Fruit fly (Drosophila melanogaster): ENCODE results near the gene Or10a.
A peak's percentile ranks its signal among the peaks of the same experiment; 100 is the strongest.

Or10a gene

dm6 chrX:11458912-11459836 lies 42.0 kb upstream of the Or10a start, which contains the start of gene CG43155 (continued):
- TF ChIP-seq NfI (GFP tag; optimal IDR thresholded peaks at IDR 0.05), result no peak
- TF ChIP-seq insv (GFP tag; optimal IDR thresholded peaks at IDR 0.05), result no peak
- 0 out of 3 replicates have a peak, but pooled peaks have one; percentile 20 for TF ChIP-seq CG34422 (GFP tag; IDR thresholded peaks at IDR 0.05)
- peak; percentile 20 for TF ChIP-seq pzg (GFP tag; optimal IDR thresholded peaks at IDR 0.05)
- no peak for TF ChIP-seq CG2889 (GFP tag; IDR thresholded peaks at IDR 0.05)
- no peak for TF ChIP-seq run (tag; optimal IDR thresholded peaks at IDR 0.05)
- no peak for TF ChIP-seq hb (GFP tag; IDR thresholded peaks at IDR 0.05; ENCODE audit: partially characterized antibody)
- TF ChIP-seq CG13287 (GFP tag; IDR thresholded peaks at IDR 0.05; ENCODE audit: partially characterized antibody), result peak; percentile 42; the same call in 1 of the 2 replicates

DNA sequence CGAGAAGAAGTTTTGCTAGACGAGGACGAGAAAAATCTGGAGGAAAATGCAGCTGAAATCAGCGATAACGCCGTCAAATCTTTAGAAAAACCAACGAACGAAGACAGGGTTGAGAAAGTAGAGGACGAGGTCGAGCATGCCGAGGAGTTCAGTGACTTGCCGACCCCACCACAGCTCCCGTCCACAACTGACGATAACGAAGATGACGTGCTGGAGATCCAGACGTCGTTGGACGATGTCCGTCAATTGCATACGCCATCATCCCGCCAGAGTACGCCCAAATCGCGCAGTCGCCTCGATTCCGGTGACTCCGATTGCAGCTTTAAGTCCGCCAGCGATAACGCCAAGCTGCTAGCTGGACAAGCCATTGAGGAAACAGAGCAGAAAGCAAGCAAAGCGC lies 39.9 kb upstream of the Or10a start:
- TF ChIP-seq sob (GFP tag; IDR thresholded peaks at IDR 0.05) (no peak), CG17568 (GFP tag; optimal IDR thresholded peaks at IDR 0.05) (no peak), CG8290 (GFP tag; optimal IDR thresholded peaks at IDR 0.05) (no peak), CG8290 (tag; optimal IDR thresholded peaks at IDR 0.05) (no peak), CG8944 (GFP tag; optimal IDR thresholded peaks at IDR 0.05) (no peak), CG6272 (GFP tag; IDR thresholded peaks at IDR 0.05) (no peak), h (optimal IDR thresholded peaks at IDR 0.05) (no peak), Taf1 (GFP tag; IDR thresholded peaks at IDR 0.05) (no peak)

DNA sequence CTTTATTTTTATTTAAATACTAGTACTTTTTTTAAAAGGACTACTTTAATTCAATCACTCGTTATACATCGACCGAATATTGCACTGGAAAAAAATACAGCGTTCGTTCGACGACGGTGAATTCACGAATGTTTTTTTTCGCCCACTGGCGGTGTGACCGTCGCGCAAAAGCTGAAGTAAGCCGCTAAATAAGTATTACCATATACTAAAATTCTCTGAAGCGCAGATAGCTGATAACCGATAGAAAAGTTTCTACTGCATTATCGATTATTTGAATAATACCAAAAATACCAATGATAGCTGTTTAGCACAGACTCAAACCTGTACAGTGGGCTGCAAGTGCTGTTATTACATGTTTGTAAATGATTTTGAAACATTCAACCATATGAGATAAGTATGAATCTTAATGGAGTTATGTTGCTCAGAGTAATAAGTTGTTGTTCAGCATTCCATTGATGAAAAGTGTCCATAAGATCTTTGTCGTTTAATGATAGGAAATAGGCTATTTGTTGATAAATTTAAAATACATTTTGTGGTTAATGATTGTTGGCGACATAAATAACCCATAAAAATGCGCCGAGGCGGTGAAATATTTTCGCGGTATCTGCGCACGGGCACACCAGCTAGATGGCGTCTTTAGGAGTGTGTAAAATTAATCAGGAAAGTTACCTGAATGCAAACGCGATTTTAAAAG lies 37.1 kb upstream of the Or10a start, which contains the start of the genes Evi5 and HP5:
Gene Evi5 (minus strand): TSS at position 198 of the 694 bp plus-strand sequence.
Gene HP5 (plus strand): TSS at position 598 of the 694 bp plus-strand sequence.
- TF ChIP-seq bcd (GFP tag; optimal IDR thresholded peaks at IDR 0.05), result peak; percentile 44
- no peak for TF ChIP-seq pfk (GFP tag; optimal IDR thresholded peaks at IDR 0.05)
- peak; percentile 27 for TF ChIP-seq slp2 (GFP tag; optimal IDR thresholded peaks at IDR 0.05)
- peak; percentile 6 for TF ChIP-seq luna (GFP tag; optimal IDR thresholded peaks at IDR 0.05)
- TF ChIP-seq Tbp (GFP tag; optimal IDR thresholded peaks at IDR 0.05), result no peak
- no peak for TF ChIP-seq TFAM (GFP tag; optimal IDR thresholded peaks at IDR 0.05)
- TF ChIP-seq Hand (GFP tag; optimal IDR thresholded peaks at IDR 0.05), result no peak
- no peak for TF ChIP-seq CG15011 (GFP tag; optimal IDR thresholded peaks at IDR 0.05)
- no peak for TF ChIP-seq CG3838 (GFP tag; optimal IDR thresholded peaks at IDR 0.05)
- TF ChIP-seq CG16813 (GFP tag; IDR thresholded peaks at IDR 0.05; ENCODE audit: partially characterized antibody), result peak; percentile 56; the same call in 2 of the 3 replicates
- TF ChIP-seq CG14710 (tag; optimal IDR thresholded peaks at IDR 0.05), result peak; percentile 57
- TF ChIP-seq schlank (tag; optimal IDR thresholded peaks at IDR 0.05), result no peak
- no peak for TF ChIP-seq dan (GFP tag; IDR thresholded peaks at IDR 0.05)
- TF ChIP-seq lola (GFP tag; optimal IDR thresholded peaks at IDR 0.05), result peak in 1 of 3 experiments; percentile 27
- TF ChIP-seq Rx (GFP tag; IDR thresholded peaks at IDR 0.05), result peak; percentile 41
- TF ChIP-seq CG9817 (tag; optimal IDR thresholded peaks at IDR 0.05), result peak; percentile 48
- TF ChIP-seq CG3995 (GFP tag; optimal IDR thresholded peaks at IDR 0.05), result peak; percentile 21
- no peak; the same call in 1 of the 2 replicates for TF ChIP-seq toy (GFP tag; IDR thresholded peaks at IDR 0.05)
- peak; percentile 46 to 75 for TF ChIP-seq dpn (GFP tag; optimal IDR thresholded peaks at IDR 0.05)
- no peak for TF ChIP-seq emc (GFP tag; optimal IDR thresholded peaks at IDR 0.05)
- TF ChIP-seq so (GFP tag; IDR thresholded peaks at IDR 0.05), result no peak; the same call in 2 of the 3 replicates
- no peak for TF ChIP-seq tup (GFP tag; optimal IDR thresholded peaks at IDR 0.05)
- peak; percentile 20; the same call in 1 of the 3 replicates for TF ChIP-seq CG14050 (GFP tag; IDR thresholded peaks at IDR 0.05)
- 0 out of 3 replicates have a peak, but pooled peaks have one; percentile 23 for TF ChIP-seq jigr1 (GFP tag; IDR thresholded peaks at IDR 0.05)
- TF ChIP-seq twi (tag; optimal IDR thresholded peaks at IDR 0.05), result no peak
- no peak for TF ChIP-seq ERR (GFP tag; optimal IDR thresholded peaks at IDR 0.05)
- peak; percentile 54 for TF ChIP-seq CHES-1-like (GFP tag; optimal IDR thresholded peaks at IDR 0.05)
- TF ChIP-seq CG17385 (GFP tag; optimal IDR thresholded peaks at IDR 0.05), result no peak
- peak; percentile 23 for TF ChIP-seq CG8290 (GFP tag; optimal IDR thresholded peaks at IDR 0.05)
- TF ChIP-seq CG8290 (tag; optimal IDR thresholded peaks at IDR 0.05), result peak in 1 of 2 experiments; percentile 51
- TF ChIP-seq CG10979 (tag; optimal IDR thresholded peaks at IDR 0.05), result no peak
